Worm (Caenorhabditis elegans) whole organism, L3 larva: ENCODE data around the gene hgap-2.

ENCODE experiments used
- R02D3.7 ChIP-seq: fragments of 150-350 bp; optimal IDR thresholded peaks from 2 replicates; lab custom pipeline; 2014; ENCODE audit warnings: missing biosample characterization, missing genetic modification characterization
- ZK546.5 ChIP-seq: sonication (generic microtip); optimal IDR thresholded peaks from 2 replicates; lab custom pipeline; 2017; ENCODE audit warnings: missing biosample characterization, missing genetic modification characterization
- ama-1 ChIP-seq: fragments of 150-350 bp; optimal IDR thresholded peaks from 2 replicates; lab custom pipeline; 2018
- ceh-28 ChIP-seq: fragments of 150-350 bp; optimal IDR thresholded peaks from 2 replicates; lab custom pipeline; 2014; ENCODE audit warnings: missing biosample characterization, missing genetic modification reagents, missing genetic modification characterization
- ceh-82 ChIP-seq: fragments of 150-350 bp; optimal IDR thresholded peaks from 2 replicates; lab custom pipeline; 2014; ENCODE audit warnings: missing biosample characterization, missing genetic modification characterization
- egl-27 ChIP-seq: sonication (generic microtip); optimal IDR thresholded peaks from 4 replicates; lab custom pipeline; 2017; ENCODE audit warnings: missing biosample characterization, missing genetic modification reagents, missing genetic modification characterization
- egl-5 ChIP-seq: fragments of 150-350 bp; optimal IDR thresholded peaks from 2 replicates; lab custom pipeline; 2017; ENCODE audit warnings: missing biosample characterization, missing genetic modification reagents, missing genetic modification characterization, inconsistent platforms
- elt-2 ChIP-seq: sonication (generic microtip); optimal IDR thresholded peaks from 2 replicates; lab custom pipeline; 2016; ENCODE audit warnings: missing genetic modification reagents, mild to moderate bottlenecking, missing genetic modification characterization, missing compliant biosample characterization
- eor-1 ChIP-seq, 2 experiments: fragments of 150-350 bp; optimal IDR thresholded peaks; 2 replicates each; lab custom pipeline; 2014 to 2018; ENCODE audit warnings: missing biosample characterization in 2 of 2, missing genetic modification characterization in 2 of 2
- fos-1 ChIP-seq: fragments of 150-350 bp; optimal IDR thresholded peaks from 2 replicates; lab custom pipeline; 2014; ENCODE audit warnings: missing biosample characterization, missing genetic modification characterization
- lin-39 ChIP-seq: fragments of 150-350 bp; optimal IDR thresholded peaks from 2 replicates; lab custom pipeline; 2018; ENCODE audit warnings: missing biosample characterization, missing genetic modification reagents, missing genetic modification characterization
- lsy-12 ChIP-seq: sonication (generic microtip); optimal IDR thresholded peaks from 2 replicates; lab custom pipeline; 2016; ENCODE audit warnings: mild to moderate bottlenecking, missing genetic modification characterization, missing compliant biosample characterization
- mdl-1 ChIP-seq: fragments of 150-350 bp; optimal IDR thresholded peaks from 2 replicates; lab custom pipeline; 2014; ENCODE audit warnings: missing biosample characterization, missing genetic modification characterization
- mml-1 ChIP-seq: fragments of 150-350 bp; sonication (generic microtip); optimal IDR thresholded peaks from 3 replicates; lab custom pipeline; 2014; ENCODE audit warnings: missing biosample characterization, missing genetic modification characterization
- nfya-1 ChIP-seq: sonication (generic microtip); optimal IDR thresholded peaks from 2 replicates; lab custom pipeline; 2017; ENCODE audit warnings: missing genetic modification characterization, mild to moderate bottlenecking, missing compliant biosample characterization, antibody characterized with exemption, moderate library complexity; ENCODE audit not compliant: insufficient read depth
- nhr-11 ChIP-seq: fragments of 150-350 bp; optimal IDR thresholded peaks from 2 replicates; lab custom pipeline; 2014; ENCODE audit warnings: missing biosample characterization, missing genetic modification characterization
- nhr-23 ChIP-seq: fragments of 150-350 bp; optimal IDR thresholded peaks from 2 replicates; lab custom pipeline; 2014; ENCODE audit warnings: missing biosample characterization, missing genetic modification reagents, missing genetic modification characterization
- nhr-237 ChIP-seq: fragments of 150-350 bp; optimal IDR thresholded peaks from 2 replicates; lab custom pipeline; 2014; ENCODE audit warnings: missing biosample characterization, missing genetic modification characterization
- nhr-25 ChIP-seq: sonication (generic microtip); optimal IDR thresholded peaks from 2 replicates; lab custom pipeline; 2017; ENCODE audit warnings: missing biosample characterization, missing genetic modification characterization
- nhr-28 ChIP-seq: fragments of 150-350 bp; optimal IDR thresholded peaks from 2 replicates; lab custom pipeline; 2014; ENCODE audit warnings: missing biosample characterization, missing genetic modification characterization
- nhr-43 ChIP-seq: sonication (generic microtip); optimal IDR thresholded peaks from 2 replicates; lab custom pipeline; 2016; ENCODE audit warnings: mild to moderate bottlenecking, missing genetic modification characterization, missing compliant biosample characterization; ENCODE audit not compliant: poor library complexity, severe bottlenecking
- pha-4 ChIP-seq: fragments of 150-350 bp; optimal IDR thresholded peaks from 2 replicates; lab custom pipeline; 2014; ENCODE audit warnings: missing biosample characterization, missing genetic modification reagents, missing genetic modification characterization
- pqm-1 ChIP-seq: fragments of 150-350 bp; optimal IDR thresholded peaks from 2 replicates; lab custom pipeline; 2017; ENCODE audit warnings: missing biosample characterization, missing genetic modification characterization, inconsistent platforms
- snpc-4 ChIP-seq: fragments of 150-350 bp; optimal IDR thresholded peaks from 2 replicates; lab custom pipeline; 2014; ENCODE audit warnings: missing biosample characterization, missing genetic modification characterization
- unc-39 ChIP-seq: sonication (generic microtip); optimal IDR thresholded peaks from 4 replicates; lab custom pipeline; 2017; ENCODE audit warnings: missing biosample characterization, missing genetic modification characterization
- unc-62 ChIP-seq: fragments of 150-350 bp; sonication (generic microtip); optimal IDR thresholded peaks from 4 replicates; lab custom pipeline; 2014; ENCODE audit warnings: missing biosample characterization, missing genetic modification reagents, missing genetic modification characterization
- zag-1 ChIP-seq: fragments of 150-350 bp; optimal IDR thresholded peaks from 2 replicates; lab custom pipeline; 2014; ENCODE audit warnings: missing biosample characterization, missing genetic modification characterization

Gene hgap-2

DNA sequence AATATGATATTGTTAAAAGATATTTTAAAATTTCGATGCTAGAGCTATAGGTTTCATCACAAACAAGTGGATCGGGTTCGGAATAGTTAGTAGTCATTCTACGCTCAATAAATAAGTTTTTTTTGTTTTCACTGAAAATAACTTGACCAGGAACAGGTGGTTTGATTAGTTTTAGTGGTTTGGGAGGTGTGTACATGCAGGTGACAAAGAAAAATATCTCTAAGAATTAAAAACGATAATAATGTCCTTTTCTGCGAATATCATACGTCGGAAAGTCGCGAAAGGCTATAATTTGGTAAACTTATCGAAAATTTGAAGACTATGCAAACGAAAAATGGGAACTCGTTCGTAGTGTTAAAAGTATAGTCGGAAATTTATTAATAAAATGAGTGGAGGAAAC lies 25.6 kb upstream of the hgap-2 start, which contains the start of gene srg-15:
Gene srg-15 (minus strand): TSS at position 101 of the 400 bp plus-strand sequence.
- TF ChIP-seq ZK546.5 (tag; lab: Kevin White, UChicago) = no peak
- no peak for TF ChIP-seq unc-62 (GFP tag; lab: Kevin White, UChicago)
- TF ChIP-seq lsy-12 = no peak

DNA sequence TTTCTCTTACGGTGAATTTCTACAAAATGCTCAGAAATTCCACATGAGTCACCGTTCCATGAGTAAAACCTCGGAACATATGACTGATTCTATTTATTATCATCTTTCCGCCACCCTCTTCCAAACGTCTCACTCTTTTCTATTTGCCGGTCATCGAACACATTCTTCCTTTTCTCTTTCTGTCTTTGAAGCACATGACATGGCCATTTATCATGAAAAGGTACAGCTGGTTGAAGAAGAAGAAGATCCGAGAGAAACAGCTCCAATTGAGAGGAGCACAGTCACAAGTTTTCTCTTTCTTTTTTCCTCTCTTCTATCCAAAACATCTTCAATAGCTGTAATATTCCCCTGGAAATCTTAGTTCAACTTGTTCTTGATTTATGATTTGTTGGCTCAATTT lies 22.3 kb upstream of the hgap-2 start, which contains the start of gene cup-16:
Gene cup-16 (plus strand): TSS at position 132 of the 400 bp plus-strand sequence.
- peak; percentile 25 for TF ChIP-seq nhr-11 (tag; lab: Kevin White, UChicago)
- TF ChIP-seq elt-2 (tag; lab: Kevin White, UChicago) = peak; percentile 19
- peak; percentile 19 for TF ChIP-seq nhr-43 (tag; lab: Kevin White, UChicago)
- peak; percentile 18 for TF ChIP-seq nfya-1
- no peak for TF ChIP-seq ceh-82 (tag; lab: Kevin White, UChicago)

DNA sequence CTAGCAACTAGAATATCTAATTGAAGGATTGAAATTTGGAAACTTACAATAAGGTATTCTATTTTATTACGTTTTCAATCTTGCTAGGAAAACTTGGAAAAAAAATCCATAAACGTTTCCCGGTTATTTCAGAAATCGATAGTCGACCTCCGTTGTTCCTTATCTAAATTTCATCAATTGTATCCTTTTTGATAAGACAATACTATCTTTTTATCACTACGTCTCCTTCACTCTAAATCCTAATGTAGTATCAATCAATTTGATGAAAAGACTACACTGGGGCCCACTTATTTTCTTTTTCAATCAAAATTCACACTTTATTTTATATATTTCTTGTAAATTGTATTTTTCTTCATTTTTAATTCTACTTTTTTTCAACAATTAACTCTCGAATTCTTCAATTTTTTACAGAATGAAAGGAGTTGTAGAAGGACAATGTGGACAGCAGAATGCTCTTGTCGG lies 19.7 kb upstream of the hgap-2 start, which contains the start of gene prx-5:
Gene prx-5 (plus strand): TSS at position 412 of the 462 bp plus-strand sequence.
- peak; percentile 50 for TF ChIP-seq pqm-1 (tag; lab: Kevin White, UChicago)
- TF ChIP-seq unc-62 (GFP tag; lab: Kevin White, UChicago) = no peak
- TF ChIP-seq elt-2 (tag; lab: Kevin White, UChicago) = peak; percentile 67
- peak; percentile 43 for TF ChIP-seq ceh-28 (tag; lab: Kevin White, UChicago)
- no peak for TF ChIP-seq mdl-1

DNA sequence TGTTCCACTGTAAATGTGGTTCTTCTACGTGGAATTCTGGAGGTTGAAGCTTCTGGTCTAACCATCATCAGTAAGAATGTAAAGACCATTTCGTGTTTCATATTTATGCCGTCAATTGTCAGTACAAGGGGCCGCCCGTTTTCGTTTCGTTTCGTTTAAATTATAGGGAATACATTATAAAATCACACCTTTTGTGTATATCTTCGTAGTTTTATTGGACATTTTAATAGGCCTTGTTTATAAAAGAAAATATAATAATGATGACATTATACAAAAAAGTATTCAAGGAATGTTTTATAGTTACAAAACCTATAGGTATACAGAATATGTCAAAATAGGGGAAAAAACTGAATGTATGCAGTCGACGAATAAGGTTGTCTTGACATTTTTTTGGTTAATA lies 19.0 kb upstream of the hgap-2 start, which contains the start of gene ceh-7:
Gene ceh-7 (minus strand): TSS at position 101 of the 400 bp plus-strand sequence.
- TF ChIP-seq fos-1 (tag; lab: Kevin White, UChicago) (no peak), unc-39 (tag; lab: Kevin White, UChicago) (no peak), pqm-1 (tag; lab: Kevin White, UChicago) (no peak), snpc-4 (tag; lab: Kevin White, UChicago) (no peak), nhr-25 (tag; lab: Kevin White, UChicago) (no peak), nhr-28 (tag; lab: Kevin White, UChicago) (no peak), zag-1 (tag; lab: Kevin White, UChicago) (no peak), mdl-1 (no peak), nhr-11 (tag; lab: Kevin White, UChicago) (no peak), egl-5 (tag; lab: Kevin White, UChicago) (no peak), eor-1 (tag; optimal IDR thresholded peaks at IDR 0.05; lab: Kevin White, UChicago) (no peak), nhr-23 (no peak), egl-27 (no peak)

DNA sequence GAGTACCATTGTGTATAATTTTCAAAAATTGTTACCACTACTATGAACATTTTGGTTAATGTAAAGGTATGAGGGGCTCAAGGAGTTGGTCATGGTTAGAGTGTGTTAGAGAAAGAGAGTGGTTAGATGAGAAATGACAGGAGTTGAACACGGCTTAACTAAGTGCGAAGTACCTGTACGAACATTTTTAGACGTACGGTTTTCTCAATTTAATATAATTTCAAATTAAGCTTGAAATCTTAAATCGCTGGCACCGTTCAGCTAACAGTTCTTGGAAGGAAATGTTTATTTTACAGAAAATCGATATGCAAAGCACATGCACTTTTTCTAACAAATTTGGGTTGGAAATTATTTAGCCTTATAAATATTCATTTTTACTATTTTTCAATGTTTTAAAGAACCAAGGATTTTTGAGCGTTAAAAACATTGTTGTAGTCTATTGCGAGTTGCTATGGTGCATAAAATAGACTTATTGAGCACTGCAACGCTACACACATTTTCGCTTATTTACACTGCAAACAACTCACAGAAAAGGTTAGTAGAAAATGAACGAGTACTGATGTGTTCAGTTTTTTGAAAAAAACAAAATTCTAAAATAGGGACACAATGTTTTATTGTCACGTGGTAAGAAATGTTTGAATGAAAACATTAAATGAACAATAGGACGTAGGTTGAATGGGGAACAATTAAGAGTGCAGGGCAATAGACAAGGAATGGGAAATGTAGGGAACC lies 17.1 kb upstream of the hgap-2 start, which contains the start of gene sphk-1:
Gene sphk-1 (minus strand): TSS at position 51 of the 732 bp plus-strand sequence.
- TF ChIP-seq ama-1 (lab: Kevin White, UChicago) (no peak), mml-1 (tag; lab: Kevin White, UChicago) (no peak), pha-4 (tag; lab: Kevin White, UChicago) (peak; percentile 54), nhr-43 (tag; lab: Kevin White, UChicago) (no peak), R02D3.7 (tag; lab: Kevin White, UChicago) (no peak), nhr-11 (tag; lab: Kevin White, UChicago) (no peak), ceh-82 (tag; lab: Kevin White, UChicago) (no peak), lin-39 (tag; lab: Kevin White, UChicago) (no peak)

DNA sequence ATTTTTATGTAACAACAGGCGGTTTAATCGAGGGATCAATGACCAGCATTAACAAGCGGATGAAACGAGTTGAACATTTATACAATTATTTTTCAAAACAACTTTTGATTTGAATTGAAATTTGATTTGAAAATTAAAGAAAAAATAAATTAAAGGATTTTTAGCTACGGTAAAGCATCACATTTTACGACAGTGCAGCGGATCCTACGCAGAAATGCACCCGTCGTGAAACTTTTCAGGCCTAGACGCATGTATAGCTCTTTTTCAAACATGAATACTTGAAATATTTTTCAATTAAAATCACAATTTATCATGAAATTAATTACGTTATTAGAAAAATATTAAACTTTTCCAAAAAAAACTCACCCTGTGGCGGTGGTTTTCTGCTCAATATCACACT lies 16.3 kb upstream of the hgap-2 start:
- TF ChIP-seq pha-4 (tag; lab: Kevin White, UChicago) = peak; percentile 14
- no peak for TF ChIP-seq pqm-1 (tag; lab: Kevin White, UChicago)
- TF ChIP-seq, all 47 proteins: peak for 1

DNA sequence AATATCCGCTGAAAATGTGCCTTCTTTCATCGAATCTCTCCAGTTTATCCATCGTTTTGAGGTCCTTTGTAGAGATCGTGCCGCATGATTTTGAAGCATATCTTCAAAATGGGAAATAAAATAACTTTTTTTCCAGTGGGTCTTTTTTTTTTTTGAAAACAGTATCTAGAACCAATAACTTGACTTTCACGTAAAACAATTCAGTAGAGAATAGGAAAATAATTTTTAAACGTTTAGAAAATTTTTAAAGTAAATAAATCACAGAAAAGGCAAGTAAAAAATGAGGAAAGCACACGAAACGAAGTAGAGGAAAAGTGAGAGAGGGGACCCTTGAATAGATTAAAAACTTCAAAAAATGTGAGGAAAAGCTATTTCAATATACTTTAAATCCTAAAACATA lies 14.1 kb upstream of the hgap-2 start, which contains the start of gene chdh-1:
Gene chdh-1 (minus strand): TSS at position 101 of the 400 bp plus-strand sequence.
- no peak for TF ChIP-seq ZK546.5 (tag; lab: Kevin White, UChicago)
- no peak for TF ChIP-seq mml-1 (tag; lab: Kevin White, UChicago)
- no peak for TF ChIP-seq zag-1 (tag; lab: Kevin White, UChicago)
- no peak for TF ChIP-seq pqm-1 (tag; lab: Kevin White, UChicago)
- TF ChIP-seq nhr-237 (tag; lab: Kevin White, UChicago) = no peak
- TF ChIP-seq, all 47 proteins: peak for 0
